Worm (Caenorhabditis elegans) whole organism, L2 larva: Measurements from ENCODE around the gene pro-2.

Experiments
- C34F6.9 ChIP-seq: fragments of 150-350 bp; optimal IDR thresholded peaks from 2 replicates; lab custom pipeline; 2014; ENCODE audit warnings: missing biosample characterization, missing genetic modification characterization
- F13H6.1 ChIP-seq: sonication (generic microtip); optimal IDR thresholded peaks from 2 replicates; lab custom pipeline; 2016; ENCODE audit warnings: missing genetic modification characterization, missing compliant biosample characterization
- R02D3.7 ChIP-seq: fragments of 150-350 bp; optimal IDR thresholded peaks from 2 replicates; lab custom pipeline; 2014; ENCODE audit warnings: missing biosample characterization, missing genetic modification characterization
- Y55F3AM.14 ChIP-seq: fragments of 200-800 bp; sonication (Bioruptor generic); optimal IDR thresholded peaks from 2 replicates; lab custom pipeline; 2018; ENCODE audit warnings: mild to moderate bottlenecking, missing genetic modification characterization, missing compliant biosample characterization
- ZK546.5 ChIP-seq: sonication (generic microtip); optimal IDR thresholded peaks from 2 replicates; lab custom pipeline; 2017; ENCODE audit warnings: missing biosample characterization, missing genetic modification characterization
- alr-1 ChIP-seq: fragments of 150-350 bp; optimal IDR thresholded peaks from 2 replicates; lab custom pipeline; 2014; ENCODE audit warnings: missing biosample characterization, missing genetic modification characterization
- aly-2 ChIP-seq: fragments of 150-350 bp; optimal IDR thresholded peaks from 2 replicates; lab custom pipeline; 2014; ENCODE audit warnings: missing biosample characterization, missing genetic modification characterization
- blmp-1 ChIP-seq: sonication (generic microtip); optimal IDR thresholded peaks from 2 replicates; lab custom pipeline; 2017; ENCODE audit warnings: missing genetic modification characterization, mild to moderate bottlenecking, missing compliant biosample characterization, antibody characterized with exemption, moderate library complexity; ENCODE audit not compliant: insufficient read depth
- ceh-16 ChIP-seq: fragments of 150-350 bp; optimal IDR thresholded peaks from 2 replicates; lab custom pipeline; 2014; ENCODE audit warnings: missing biosample characterization, missing genetic modification characterization
- ceh-82 ChIP-seq: fragments of 150-350 bp; optimal IDR thresholded peaks from 2 replicates; lab custom pipeline; 2014; ENCODE audit warnings: missing biosample characterization, missing genetic modification characterization
- crh-2 ChIP-seq: sonication (generic microtip); optimal IDR thresholded peaks from 2 replicates; lab custom pipeline; 2017; ENCODE audit warnings: missing biosample characterization, missing genetic modification characterization
- dmd-4 ChIP-seq: sonication (generic microtip); optimal IDR thresholded peaks from 2 replicates; lab custom pipeline; 2017; ENCODE audit warnings: missing biosample characterization, missing genetic modification characterization
- egl-27 ChIP-seq: sonication (generic microtip); optimal IDR thresholded peaks from 3 replicates; lab custom pipeline; 2017; ENCODE audit warnings: missing biosample characterization, missing genetic modification reagents, missing genetic modification characterization
- elt-3 ChIP-seq: sonication (generic microtip); optimal IDR thresholded peaks from 2 replicates; lab custom pipeline; 2017; ENCODE audit warnings: missing biosample characterization, missing genetic modification characterization
- fos-1 ChIP-seq: fragments of 150-350 bp; optimal IDR thresholded peaks from 2 replicates; lab custom pipeline; 2014; ENCODE audit warnings: missing biosample characterization, missing genetic modification characterization
- gmeb-1 ChIP-seq: fragments of 150-350 bp; optimal IDR thresholded peaks from 2 replicates; lab custom pipeline; 2014; ENCODE audit warnings: missing biosample characterization, missing genetic modification characterization
- lin-13 ChIP-seq: fragments of 150-350 bp; optimal IDR thresholded peaks from 2 replicates; lab custom pipeline; 2014; ENCODE audit warnings: missing biosample characterization, missing genetic modification reagents, missing genetic modification characterization
- lsy-2 ChIP-seq, 2 experiments: fragments of 150-350 bp in 1 of 2; sonication (generic microtip) in 1 of 2; optimal IDR thresholded peaks; 2 replicates each; lab custom pipeline; 2014 to 2017; ENCODE audit warnings: missing biosample characterization in 2 of 2, missing genetic modification characterization in 2 of 2
- mab-5 ChIP-seq: fragments of 150-350 bp; optimal IDR thresholded peaks from 2 replicates; lab custom pipeline; 2014; ENCODE audit warnings: missing biosample characterization, missing genetic modification characterization
- mdl-1 ChIP-seq, 2 experiments: fragments of 150-350 bp in 1 of 2; sonication (generic microtip) in 1 of 2; optimal IDR thresholded peaks; 2 replicates each; lab custom pipeline; 2017; ENCODE audit warnings: missing biosample characterization in 2 of 2, missing genetic modification characterization in 2 of 2
- nhr-10 ChIP-seq: sonication (generic microtip); optimal IDR thresholded peaks from 2 replicates; lab custom pipeline; 2017; ENCODE audit warnings: missing biosample characterization, missing genetic modification characterization
- nhr-11 ChIP-seq: fragments of 150-350 bp; optimal IDR thresholded peaks from 2 replicates; lab custom pipeline; 2014; ENCODE audit warnings: missing biosample characterization, missing genetic modification characterization
- nhr-12 ChIP-seq: fragments of 150-350 bp; optimal IDR thresholded peaks from 2 replicates; lab custom pipeline; 2014; ENCODE audit warnings: missing biosample characterization, missing genetic modification characterization
- nhr-129 ChIP-seq: fragments of 150-350 bp; optimal IDR thresholded peaks from 2 replicates; lab custom pipeline; 2014; ENCODE audit warnings: missing biosample characterization, missing genetic modification characterization
- nhr-21 ChIP-seq: fragments of 150-350 bp; optimal IDR thresholded peaks from 2 replicates; lab custom pipeline; 2014; ENCODE audit warnings: missing biosample characterization, missing genetic modification characterization
- nhr-25 ChIP-seq: fragments of 150-350 bp; sonication (generic microtip); optimal IDR thresholded peaks from 3 replicates; lab custom pipeline; 2014; ENCODE audit warnings: missing biosample characterization, missing genetic modification characterization
- nhr-6 ChIP-seq: fragments of 150-350 bp; optimal IDR thresholded peaks from 2 replicates; lab custom pipeline; 2014; ENCODE audit warnings: missing biosample characterization, missing genetic modification characterization
- nhr-77 ChIP-seq: fragments of 150-350 bp; optimal IDR thresholded peaks from 2 replicates; lab custom pipeline; 2014; ENCODE audit warnings: missing biosample characterization, missing genetic modification characterization
- sem-4 ChIP-seq: fragments of 150-350 bp; optimal IDR thresholded peaks from 2 replicates; lab custom pipeline; 2014; ENCODE audit warnings: missing biosample characterization, missing genetic modification reagents, missing genetic modification characterization
- skn-1 ChIP-seq: sonication (generic microtip); optimal IDR thresholded peaks from 2 replicates; lab custom pipeline; 2017; ENCODE audit warnings: missing biosample characterization, missing genetic modification characterization
- sma-3 ChIP-seq: sonication (generic microtip); optimal IDR thresholded peaks from 2 replicates; lab custom pipeline; 2016; ENCODE audit warnings: missing genetic modification reagents, missing genetic modification characterization, missing compliant biosample characterization
- sma-9 ChIP-seq, 2 experiments: fragments of 150-350 bp in 1 of 2; sonication (generic microtip) in 1 of 2; optimal IDR thresholded peaks; 2 replicates each; lab custom pipeline; 2014 to 2016; ENCODE audit warnings: missing genetic modification characterization in 2 of 2, mild to moderate bottlenecking in 1 of 2, missing biosample characterization in 1 of 2, missing compliant biosample characterization in 1 of 2, missing genetic modification reagents in 1 of 2, moderate library complexity in 1 of 2
- snpc-4 ChIP-seq: fragments of 150-350 bp; optimal IDR thresholded peaks from 2 replicates; lab custom pipeline; 2014; ENCODE audit warnings: missing biosample characterization, missing genetic modification characterization
- unc-39 ChIP-seq: fragments of 150-350 bp; optimal IDR thresholded peaks from 2 replicates; lab custom pipeline; 2014; ENCODE audit warnings: missing biosample characterization, missing genetic modification characterization
- unc-55 ChIP-seq: fragments of 150-350 bp; sonication (generic microtip); optimal IDR thresholded peaks from 3 replicates; lab custom pipeline; 2014; ENCODE audit warnings: missing biosample characterization, missing genetic modification reagents, missing genetic modification characterization
- unc-62 ChIP-seq: fragments of 150-350 bp; optimal IDR thresholded peaks from 2 replicates; lab custom pipeline; 2014; ENCODE audit warnings: missing biosample characterization, missing genetic modification reagents, missing genetic modification characterization
- ztf-1 ChIP-seq: fragments of 200-800 bp; sonication (Bioruptor generic); conservative IDR thresholded peaks from 2 replicates; pipeline ENCODE4 v1.3.6; 2022; ENCODE audit warnings: missing genetic modification characterization, missing compliant biosample characterization
- ztf-11 ChIP-seq: sonication (generic microtip); optimal IDR thresholded peaks from 2 replicates; lab custom pipeline; 2017; ENCODE audit warnings: missing biosample characterization, missing genetic modification characterization
- ztf-4 ChIP-seq: fragments of 150-350 bp; optimal IDR thresholded peaks from 2 replicates; lab custom pipeline; 2014; ENCODE audit warnings: missing biosample characterization, missing genetic modification characterization

The pro-2 gene

ce11 chrII:10345012-10345411, at the start of gene pro-2:
Gene pro-2 (minus strand): TSS chrII:10345112.
- no peak for TF ChIP-seq unc-55 (GFP tag; lab: Kevin White, UChicago)
- no peak for TF ChIP-seq nhr-11
- TF ChIP-seq blmp-1 = no peak
- TF ChIP-seq egl-27 = no peak
- TF ChIP-seq sma-9 (GFP tag; optimal IDR thresholded peaks at IDR 0.05; lab: Kevin White, UChicago) = no peak
- no peak for TF ChIP-seq sma-9 (tag; optimal IDR thresholded peaks at IDR 0.05; lab: Kevin White, UChicago)
- TF ChIP-seq crh-2 = no peak
- TF ChIP-seq ztf-4 (tag; lab: Kevin White, UChicago) = no peak
- no peak for TF ChIP-seq mab-5 (tag; lab: Kevin White, UChicago)
- TF ChIP-seq ztf-11 = no peak
- TF ChIP-seq Y55F3AM.14 = no peak
- no peak for TF ChIP-seq unc-62 (GFP tag; lab: Kevin White, UChicago)
- no peak for TF ChIP-seq nhr-21 (tag; lab: Kevin White, UChicago)
- TF ChIP-seq nhr-12 (tag; lab: Kevin White, UChicago) = no peak
- TF ChIP-seq unc-39 = no peak
- TF ChIP-seq nhr-10 = no peak
- no peak for TF ChIP-seq ZK546.5
- TF ChIP-seq R02D3.7 (tag; lab: Kevin White, UChicago) = no peak
- TF ChIP-seq nhr-77 (tag; lab: Kevin White, UChicago) = no peak

- no peak for TF ChIP-seq nhr-11
- TF ChIP-seq sem-4 (tag; lab: Kevin White, UChicago) = no peak
- TF ChIP-seq unc-62 (GFP tag; lab: Kevin White, UChicago) = no peak
- no peak for TF ChIP-seq nhr-10
- TF ChIP-seq snpc-4 (tag; lab: Kevin White, UChicago) = no peak
- TF ChIP-seq ztf-1 (GFP tag; lab: Robert Waterston, UW) = no peak
- TF ChIP-seq sma-3 (GFP tag; lab: Kevin White, UChicago) = no peak
- no peak for TF ChIP-seq ceh-82 (tag; lab: Kevin White, UChicago)
- no peak for TF ChIP-seq lsy-2 (tag; optimal IDR thresholded peaks at IDR 0.05; lab: Kevin White, UChicago)
- TF ChIP-seq ztf-11 = no peak
- no peak for TF ChIP-seq alr-1 (tag; lab: Kevin White, UChicago)
- no peak for TF ChIP-seq nhr-12 (tag; lab: Kevin White, UChicago)
- TF ChIP-seq nhr-77 (tag; lab: Kevin White, UChicago) = no peak
- TF ChIP-seq F13H6.1 (tag; lab: Kevin White, UChicago) = no peak
- no peak for TF ChIP-seq ceh-16 (tag; lab: Kevin White, UChicago)
- TF ChIP-seq elt-3 (tag; lab: Kevin White, UChicago) = no peak
- no peak for TF ChIP-seq dmd-4 (tag; lab: Kevin White, UChicago)
- TF ChIP-seq nhr-25 (tag; lab: Kevin White, UChicago) = no peak
- TF ChIP-seq nhr-21 (tag; lab: Kevin White, UChicago) = no peak
- TF ChIP-seq, all 48 proteins: peak for 0
Measured at ce11 chrII:10393282-10394179, 48.6 kb upstream of the pro-2 start, which contains the start of gene gpd-1. Gene gpd-1 (plus strand): TSS chrII:10394129.

DNA sequence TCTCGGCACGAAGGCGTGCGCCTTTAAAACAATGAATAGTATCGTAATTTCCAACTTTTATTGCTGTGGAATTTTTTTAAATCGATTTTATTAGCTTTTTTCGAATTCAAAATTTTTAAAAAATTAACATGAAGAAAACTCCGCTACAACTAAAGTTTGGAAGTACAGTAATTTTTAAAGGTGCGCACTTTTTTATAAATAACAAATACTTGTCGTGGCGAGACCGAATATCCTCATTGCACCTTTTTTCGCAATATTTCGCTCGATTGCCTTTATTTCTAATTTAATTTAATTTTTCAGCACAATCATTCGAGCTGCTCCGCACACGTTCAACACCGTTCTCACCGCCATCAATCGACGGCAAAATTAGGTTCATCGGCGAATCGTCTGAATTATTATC, 45.9 kb upstream of the pro-2 start, which contains the start of the genes T09F3.2 and T09F3.7:
Gene T09F3.2, plus strand, starts transcription at position 301 of the 400 bp plus-strand sequence.
Gene T09F3.7, plus strand, starts transcription at position 315 of the 400 bp plus-strand sequence.
- TF ChIP-seq ztf-4 (tag; lab: Kevin White, UChicago) (no peak), nhr-25 (tag; lab: Kevin White, UChicago) (no peak), sem-4 (tag; lab: Kevin White, UChicago) (no peak), nhr-10 (no peak), skn-1 (no peak), nhr-12 (tag; lab: Kevin White, UChicago) (no peak), nhr-21 (tag; lab: Kevin White, UChicago) (no peak)

- TF ChIP-seq F13H6.1 (tag; lab: Kevin White, UChicago) = peak; percentile 51
- peak; percentile 35 for TF ChIP-seq nhr-6 (tag; lab: Kevin White, UChicago)
- TF ChIP-seq crh-2 = peak; percentile 66
- TF ChIP-seq mab-5 (tag; lab: Kevin White, UChicago) = no peak
- peak in 1 of 2 experiments; percentile 47 for TF ChIP-seq mdl-1 (tag; optimal IDR thresholded peaks at IDR 0.05; lab: Kevin White, UChicago)
- no peak for TF ChIP-seq ztf-1 (GFP tag; lab: Robert Waterston, UW)
- TF ChIP-seq sem-4 (tag; lab: Kevin White, UChicago) = peak; percentile 17
- peak; percentile 58 for TF ChIP-seq C34F6.9 (tag; lab: Kevin White, UChicago)
- peak in 1 of 2 experiments; percentile 61 for TF ChIP-seq lsy-2 (tag; optimal IDR thresholded peaks at IDR 0.05; lab: Kevin White, UChicago)
- no peak for TF ChIP-seq elt-3 (tag; lab: Kevin White, UChicago)
- TF ChIP-seq ztf-4 (tag; lab: Kevin White, UChicago) = peak; percentile 72
- TF ChIP-seq nhr-25 (tag; lab: Kevin White, UChicago) = peak; percentile 83
- TF ChIP-seq aly-2 (tag; lab: Kevin White, UChicago) = no peak
- TF ChIP-seq fos-1 = peak; percentile 34
- no peak for TF ChIP-seq nhr-77 (tag; lab: Kevin White, UChicago)
- TF ChIP-seq nhr-11 = no peak
- TF ChIP-seq Y55F3AM.14 = peak; percentile 52
- TF ChIP-seq sma-9 (GFP tag; optimal IDR thresholded peaks at IDR 0.05; lab: Kevin White, UChicago) = peak; percentile 91
- no peak for TF ChIP-seq sma-9 (tag; optimal IDR thresholded peaks at IDR 0.05; lab: Kevin White, UChicago)
- TF ChIP-seq nhr-21 (tag; lab: Kevin White, UChicago) = peak; percentile 84
- TF ChIP-seq gmeb-1 (tag; lab: Kevin White, UChicago) = peak; percentile 16
- TF ChIP-seq nhr-129 = peak; percentile 90
- TF ChIP-seq blmp-1 = peak; percentile 29
- peak; percentile 13 for TF ChIP-seq lin-13 (GFP tag; lab: Kevin White, UChicago)
- peak; percentile 85 for TF ChIP-seq sma-3 (GFP tag; lab: Kevin White, UChicago)
- TF ChIP-seq nhr-10 = peak; percentile 2
- TF ChIP-seq, all 48 proteins: peak for 19
Measured at ce11 chrII:10390250-10390821, 45.4 kb upstream of the pro-2 start.
